Worm (Caenorhabditis elegans) whole organism, late embryonic: ENCODE data around the gene C40H1.9.

Experiments used
- ama-1 ChIP-seq: fragments of 150-350 bp; optimal IDR thresholded peaks from 2 replicates; lab custom pipeline; 2014
- elt-2 ChIP-seq: sonication (generic microtip); optimal IDR thresholded peaks from 2 replicates; lab custom pipeline; 2016; ENCODE audit warnings: missing genetic modification reagents, missing genetic modification characterization, missing compliant biosample characterization
- fkh-10 ChIP-seq: fragments of 150-350 bp; optimal IDR thresholded peaks from 2 replicates; lab custom pipeline; 2014; ENCODE audit warnings: missing biosample characterization, missing genetic modification reagents, missing genetic modification characterization
- nhr-11 ChIP-seq: fragments of 150-350 bp; optimal IDR thresholded peaks from 2 replicates; lab custom pipeline; 2014; ENCODE audit warnings: missing biosample characterization, missing genetic modification characterization
- syd-9 ChIP-seq: sonication (generic microtip); optimal IDR thresholded peaks from 2 replicates; lab custom pipeline; 2016; ENCODE audit warnings: mild to moderate bottlenecking, missing genetic modification characterization, moderate library complexity, missing compliant biosample characterization
- tbx-2 ChIP-seq: sonication (generic microtip); optimal IDR thresholded peaks from 2 replicates; lab custom pipeline; 2016; ENCODE audit warnings: missing genetic modification characterization, missing compliant biosample characterization

ce11 chrIII:9324724-9325123 lies 5.0 kb downstream of the C40H1.9 start, which contains the start of gene C40H1.7:
- TF ChIP-seq nhr-11, result no peak
- TF ChIP-seq syd-9 (tag; lab: Kevin White, UChicago), result no peak
- TF ChIP-seq fkh-10 (GFP tag; lab: Kevin White, UChicago), result no peak
- no peak for TF ChIP-seq tbx-2
- TF ChIP-seq ama-1 (lab: Kevin White, UChicago), result no peak
- no peak for TF ChIP-seq elt-2 (tag; lab: Kevin White, UChicago)
